Worm (Caenorhabditis elegans) whole organism, L1 larva: Measurements from ENCODE around the gene tmed-1.

ENCODE experiments used
- blmp-1 ChIP-seq: fragments of 150-350 bp; optimal IDR thresholded peaks from 2 replicates; lab custom pipeline; 2014; ENCODE audit warnings: missing biosample characterization, missing genetic modification characterization
- dpl-1 ChIP-seq, 3 experiments: fragments of 150-350 bp in 2 of 3; sonication (generic microtip) in 1 of 3; optimal IDR thresholded peaks; 2 replicates each; lab custom pipeline; 2014 to 2017; ENCODE audit warnings: missing biosample characterization in 3 of 3, missing genetic modification characterization in 3 of 3, missing genetic modification reagents in 3 of 3
- jun-1 ChIP-seq: fragments of 150-350 bp; optimal IDR thresholded peaks from 2 replicates; lab custom pipeline; 2014; ENCODE audit warnings: missing biosample characterization, missing genetic modification reagents, missing genetic modification characterization
- lsy-2 ChIP-seq, 2 experiments: fragments of 150-350 bp; optimal IDR thresholded peaks; 2 replicates each; lab custom pipeline; 2014; ENCODE audit warnings: missing biosample characterization in 2 of 2, missing genetic modification characterization in 2 of 2
- nhr-237 ChIP-seq: fragments of 150-350 bp; optimal IDR thresholded peaks from 2 replicates; lab custom pipeline; 2014; ENCODE audit warnings: missing biosample characterization, missing genetic modification characterization
- nhr-90 ChIP-seq: sonication (generic microtip); optimal IDR thresholded peaks from 2 replicates; lab custom pipeline; 2016; ENCODE audit warnings: mild to moderate bottlenecking, missing genetic modification characterization, missing compliant biosample characterization; ENCODE audit not compliant: poor library complexity
- snpc-4 ChIP-seq: fragments of 150-350 bp; optimal IDR thresholded peaks from 2 replicates; lab custom pipeline; 2014; ENCODE audit warnings: missing biosample characterization, missing genetic modification characterization
- unc-130 ChIP-seq: fragments of 150-350 bp; optimal IDR thresholded peaks from 2 replicates; lab custom pipeline; 2017; ENCODE audit warnings: missing biosample characterization, missing genetic modification characterization, inconsistent platforms
- unc-98 ChIP-seq: fragments of 200-800 bp; sonication (Bioruptor generic); IDR thresholded peaks from 2 replicates; pipeline ENCODE4 v1.3.6; 2022; ENCODE audit warnings: missing genetic modification characterization, missing compliant biosample characterization

DNA sequence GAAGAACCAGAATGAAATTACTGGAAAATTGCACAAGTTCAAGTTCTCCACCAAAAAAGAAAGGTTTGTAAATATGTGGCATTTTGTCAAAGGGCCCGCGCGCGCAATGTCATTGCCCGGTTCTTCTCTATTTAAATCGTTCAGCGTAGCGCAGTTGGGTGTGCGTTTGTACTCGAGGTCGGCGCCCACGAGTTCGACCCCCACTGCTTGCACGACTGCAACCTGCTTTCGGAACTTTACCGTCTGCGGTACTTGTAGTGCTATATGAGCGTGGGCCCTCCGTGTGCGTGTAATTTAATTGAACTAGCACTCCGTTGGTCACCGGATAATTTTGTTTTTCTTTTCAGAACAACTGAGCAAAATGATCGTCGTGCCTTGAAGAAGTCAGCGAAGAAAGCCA, 8.5 kb upstream of the tmed-1 start:
- TF ChIP-seq nhr-237 (tag; lab: Kevin White, UChicago) (no peak), nhr-90 (tag; lab: Kevin White, UChicago) (peak; percentile 85), lsy-2 (tag; optimal IDR thresholded peaks at IDR 0.05; lab: Kevin White, UChicago) (peak; percentile 56 to 59), unc-98 (0 out of 2 replicates have a peak, but pooled peaks have one; percentile 32), jun-1 (tag; lab: Kevin White, UChicago) (no peak), unc-130 (tag; lab: Kevin White, UChicago) (peak; percentile 42), blmp-1 (tag; lab: Kevin White, UChicago) (no peak), snpc-4 (tag; lab: Kevin White, UChicago) (no peak), dpl-1 (GFP tag; optimal IDR thresholded peaks at IDR 0.05; lab: Kevin White, UChicago) (peak; percentile 41 to 51 (median 42))
